Worm (Caenorhabditis elegans): Measurements from ENCODE around the gene C18D11.1.
"Not testable (repeated sequence)": the region's sequence is repeated elsewhere in the genome, so short reads cannot be mapped to it uniquely, and the experiment has no call there.

The C18D11.1 gene

ce11 chrIII:11781800-11782199 is 34.6 kb upstream of the C18D11.1 start, which contains the start of gene srd-74:
Gene srd-74 (plus strand): TSS chrIII:11782100.
- TF ChIP-seq rnt-1 (tag; optimal IDR thresholded peaks at IDR 0.05), result no peak
- TF ChIP-seq sdc-2 (tag; optimal IDR thresholded peaks at IDR 0.05), result no peak
- TF ChIP-seq lin-11 (tag; optimal IDR thresholded peaks at IDR 0.05), result no peak
- no peak for TF ChIP-seq ceh-34 (tag; optimal IDR thresholded peaks at IDR 0.05)
- TF ChIP-seq fkh-10 (GFP tag; optimal IDR thresholded peaks at IDR 0.05), result no peak
- TF ChIP-seq hlh-6 (tag; optimal IDR thresholded peaks at IDR 0.05), result no peak
- TF ChIP-seq C38D4.7 (GFP tag; optimal IDR thresholded peaks at IDR 0.05), result no peak
- no peak for TF ChIP-seq elt-4 (tag; optimal IDR thresholded peaks at IDR 0.05)
- no peak for TF ChIP-seq elt-2 (tag; optimal IDR thresholded peaks at IDR 0.05)
- TF ChIP-seq dmd-4 (tag; optimal IDR thresholded peaks at IDR 0.05; ENCODE audit: borderline replicate concordance), result no peak
- TF ChIP-seq unc-3 (GFP tag; conservative IDR thresholded peaks at IDR 0.05), result no peak
- TF ChIP-seq unc-3 (tag; optimal IDR thresholded peaks at IDR 0.05), result no peak
- no peak for TF ChIP-seq sox-2 (GFP tag; IDR thresholded peaks at IDR 0.05)
- TF ChIP-seq ttx-3 (tag; optimal IDR thresholded peaks at IDR 0.05), result no peak
- TF ChIP-seq ceh-48 (tag; optimal IDR thresholded peaks at IDR 0.05), result no peak
- TF ChIP-seq nhr-11 (tag; optimal IDR thresholded peaks at IDR 0.05), result no peak
- no peak for TF ChIP-seq K02D7.2 (tag; optimal IDR thresholded peaks at IDR 0.05)
- no peak for TF ChIP-seq gmeb-2 (tag; optimal IDR thresholded peaks at IDR 0.05)
- no peak for TF ChIP-seq eyg-1 (tag; optimal IDR thresholded peaks at IDR 0.05)
- TF ChIP-seq che-1 (tag; optimal IDR thresholded peaks at IDR 0.05), result no peak
- TF ChIP-seq hlh-8 (tag; optimal IDR thresholded peaks at IDR 0.05), result no peak

ce11 chrIII:11785961-11786360 is 30.4 kb upstream of the C18D11.1 start, which contains the start of gene tbx-38:
Gene tbx-38 (minus strand): TSS chrIII:11786061.
- no peak for TF ChIP-seq pax-1 (tag; optimal IDR thresholded peaks at IDR 0.05)
- no peak for TF ChIP-seq hlh-30 (tag; optimal IDR thresholded peaks at IDR 0.05; ENCODE audit: insufficient read depth)
- TF ChIP-seq rnt-1 (tag; optimal IDR thresholded peaks at IDR 0.05), result no peak
- no peak for TF ChIP-seq C08G9.2 (tag; optimal IDR thresholded peaks at IDR 0.05)
- TF ChIP-seq madf-2 (tag; optimal IDR thresholded peaks at IDR 0.05), result no peak
- no peak for TF ChIP-seq K02D7.2 (tag; optimal IDR thresholded peaks at IDR 0.05)
- TF ChIP-seq gmeb-2 (tag; optimal IDR thresholded peaks at IDR 0.05), result no peak
- no peak for TF ChIP-seq ceh-14 (tag; optimal IDR thresholded peaks at IDR 0.05)
- TF ChIP-seq ceh-2 (tag; optimal IDR thresholded peaks at IDR 0.05), result no peak
- no peak for TF ChIP-seq pha-2 (tag; optimal IDR thresholded peaks at IDR 0.05)
- TF ChIP-seq sdc-2 (tag; optimal IDR thresholded peaks at IDR 0.05), result no peak

DNA sequence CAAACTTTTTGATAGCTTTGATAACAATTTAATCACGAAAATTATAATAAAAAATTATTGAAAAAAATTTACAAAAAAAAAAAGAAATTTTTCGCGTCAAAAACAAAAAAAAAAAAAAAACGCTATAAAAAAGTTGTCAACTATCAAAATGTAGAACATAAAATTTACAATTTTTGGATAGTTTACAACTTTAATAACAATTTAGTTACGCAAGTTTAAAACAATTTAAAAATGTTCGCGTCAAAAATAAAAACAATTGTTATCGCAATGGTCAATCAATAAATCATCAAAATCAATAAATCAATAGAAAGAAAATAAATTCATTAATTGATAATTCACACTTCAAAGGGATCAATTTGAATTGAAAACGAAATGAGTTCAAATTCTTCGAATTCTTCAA is 29.0 kb upstream of the C18D11.1 start, which contains the start of gene C24H11.1:
C24H11.1 (plus strand) TSS at position 301 of the 400 bp plus-strand sequence.
- TF ChIP-seq ceh-22 (tag; optimal IDR thresholded peaks at IDR 0.05); mec-3 (tag; optimal IDR thresholded peaks at IDR 0.05; ENCODE audit: borderline replicate concordance); ceh-9 (tag; optimal IDR thresholded peaks at IDR 0.05): not testable (repeated sequence)

DNA sequence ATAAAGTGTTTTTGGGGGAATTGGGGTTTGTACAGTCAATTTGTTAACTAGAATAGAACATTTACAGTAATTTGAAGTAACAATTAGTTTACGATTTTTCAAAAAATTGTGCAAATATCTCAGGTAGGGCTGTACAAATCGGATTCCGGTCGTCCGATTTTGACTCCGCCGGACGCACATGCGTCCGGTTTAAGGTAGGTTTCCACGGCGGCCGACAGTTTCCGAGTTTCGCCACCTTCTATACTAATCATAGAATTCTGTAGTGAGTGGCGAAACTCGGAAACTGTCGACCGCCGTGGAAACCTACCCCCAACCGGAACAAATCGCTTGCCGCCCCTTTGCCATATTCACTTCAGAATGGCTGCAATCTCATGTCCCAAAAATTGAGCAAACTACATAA is 26.9 kb upstream of the C18D11.1 start:
- TF ChIP-seq gmeb-2 (tag; optimal IDR thresholded peaks at IDR 0.05), result no peak
- TF ChIP-seq zip-5 (tag; optimal IDR thresholded peaks at IDR 0.05), result no peak
- no peak for TF ChIP-seq ceh-34 (tag; optimal IDR thresholded peaks at IDR 0.05)
- no peak for TF ChIP-seq dve-1 (tag; optimal IDR thresholded peaks at IDR 0.05)
- TF ChIP-seq fkh-6 (tag; optimal IDR thresholded peaks at IDR 0.05), result no peak
- no peak for TF ChIP-seq syd-9 (tag; optimal IDR thresholded peaks at IDR 0.05)
- TF ChIP-seq npax-4 (tag; optimal IDR thresholded peaks at IDR 0.05), result no peak
- TF ChIP-seq fax-1 (tag; optimal IDR thresholded peaks at IDR 0.05), result no peak
- no peak for TF ChIP-seq ceh-24 (tag; optimal IDR thresholded peaks at IDR 0.05)
